Worm (Caenorhabditis elegans) whole organism, L4 larva: Measurements from ENCODE around the gene F17C11.11.

Experiments used
- F49E8.2 ChIP-seq: sonication (generic microtip); optimal IDR thresholded peaks from 2 replicates; lab custom pipeline; 2016; ENCODE audit warnings: missing compliant biosample characterization, mild to moderate bottlenecking, missing genetic modification characterization, borderline replicate concordance
- T26A8.4 ChIP-seq: fragments of 200-800 bp; sonication (Bioruptor generic); IDR thresholded peaks from 2 replicates; pipeline ENCODE4 v1.3.6; 2022; ENCODE audit warnings: missing genetic modification characterization, missing compliant biosample characterization
- Y105C5A.15 ChIP-seq: fragments of 200-800 bp; sonication (Bioruptor generic); IDR thresholded peaks from 2 replicates; pipeline ENCODE4 v1.3.6; 2022; ENCODE audit warnings: missing genetic modification characterization, missing compliant biosample characterization
- ZK546.5 ChIP-seq, 2 experiments: sonication (generic microtip); optimal IDR thresholded peaks; 2 replicates each; lab custom pipeline; 2017; ENCODE audit warnings: missing biosample characterization in 2 of 2, missing genetic modification characterization in 2 of 2
- aha-1 ChIP-seq: fragments of 150-350 bp; peaks from one replicate; lab custom pipeline; 2014; ENCODE audit warnings: missing biosample characterization, missing genetic modification characterization
- arid-1 ChIP-seq: fragments of 200-800 bp; sonication (Bioruptor generic); conservative IDR thresholded peaks from 2 replicates; pipeline ENCODE4 v1.3.6; 2022; ENCODE audit warnings: missing genetic modification reagents, missing genetic modification characterization, missing compliant biosample characterization
- attf-4 ChIP-seq: sonication (generic microtip); optimal IDR thresholded peaks from 3 replicates; lab custom pipeline; 2017; ENCODE audit warnings: missing biosample characterization, missing genetic modification characterization
- ceh-20 ChIP-seq: fragments of 200-800 bp; sonication (Bioruptor generic); IDR thresholded peaks from 2 replicates; pipeline ENCODE4 v1.3.6; 2022; ENCODE audit warnings: missing genetic modification reagents, missing genetic modification characterization, missing compliant biosample characterization
- ceh-32 ChIP-seq: sonication (generic microtip); optimal IDR thresholded peaks from 2 replicates; lab custom pipeline; 2016; ENCODE audit warnings: mild to moderate bottlenecking, missing genetic modification characterization, missing compliant biosample characterization; ENCODE audit not compliant: poor library complexity
- ces-1 ChIP-seq: fragments of 150-350 bp; sonication (generic microtip); optimal IDR thresholded peaks from 4 replicates; lab custom pipeline; 2014; ENCODE audit warnings: missing biosample characterization, missing genetic modification reagents, missing genetic modification characterization
- cey-2 ChIP-seq: sonication (generic microtip); optimal IDR thresholded peaks from 3 replicates; lab custom pipeline; 2017; ENCODE audit warnings: missing genetic modification characterization, mild to moderate bottlenecking, missing compliant biosample characterization, antibody characterized with exemption, borderline replicate concordance; ENCODE audit not compliant: insufficient read depth
- daf-16 ChIP-seq, 3 experiments: sonication (generic microtip); optimal IDR thresholded peaks; 2 replicates each; lab custom pipeline; 2016 to 2017; ENCODE audit warnings: missing genetic modification characterization in 3 of 3, missing genetic modification reagents in 3 of 3, mild to moderate bottlenecking in 2 of 3, missing compliant biosample characterization in 2 of 3, missing biosample characterization in 1 of 3, moderate library complexity in 1 of 3
- dmd-6 ChIP-seq: fragments of 200-800 bp; sonication (Bioruptor generic); IDR thresholded peaks from 2 replicates; pipeline ENCODE4 v1.3.6; 2022; ENCODE audit warnings: missing genetic modification reagents, missing genetic modification characterization, missing compliant biosample characterization
- dmd-8 ChIP-seq: fragments of 200-800 bp; sonication (Bioruptor generic); IDR thresholded peaks from 2 replicates; pipeline ENCODE4 v1.3.6; 2022; ENCODE audit warnings: missing genetic modification characterization, missing compliant biosample characterization
- dve-1 ChIP-seq: sonication (generic microtip); optimal IDR thresholded peaks from 2 replicates; lab custom pipeline; 2017; ENCODE audit warnings: antibody characterized with exemption, mild to moderate bottlenecking, missing genetic modification characterization, missing compliant biosample characterization; ENCODE audit not compliant: insufficient read depth
- fkh-10 ChIP-seq: fragments of 150-350 bp; optimal IDR thresholded peaks from 2 replicates; lab custom pipeline; 2014; ENCODE audit warnings: missing biosample characterization, missing genetic modification reagents, missing genetic modification characterization
- gei-8 ChIP-seq: fragments of 200-800 bp; sonication (Bioruptor generic); optimal IDR thresholded peaks from 2 replicates; lab custom pipeline; 2018; ENCODE audit warnings: mild to moderate bottlenecking, missing genetic modification characterization, missing compliant biosample characterization
- hif-1 ChIP-seq, 2 experiments: sonication (generic microtip); optimal IDR thresholded peaks; 2 replicates each; lab custom pipeline; 2016 to 2017; ENCODE audit warnings: missing compliant biosample characterization in 2 of 2, missing genetic modification characterization in 2 of 2, missing genetic modification reagents in 2 of 2, missing genotype in 2 of 2, mild to moderate bottlenecking in 1 of 2
- hlh-11 ChIP-seq: fragments of 200-800 bp; sonication (Bioruptor generic); optimal IDR thresholded peaks from 2 replicates; lab custom pipeline; 2018; ENCODE audit warnings: mild to moderate bottlenecking, missing genetic modification characterization, missing compliant biosample characterization
- hlh-30 ChIP-seq: sonication (generic microtip); optimal IDR thresholded peaks from 2 replicates; lab custom pipeline; 2017; ENCODE audit warnings: antibody characterized with exemption, mild to moderate bottlenecking, missing genetic modification characterization, missing compliant biosample characterization; ENCODE audit not compliant: insufficient read depth
- lim-7 ChIP-seq: fragments of 200-800 bp; sonication (Bioruptor generic); IDR thresholded peaks from 2 replicates; pipeline ENCODE4 v1.3.6; 2022; ENCODE audit warnings: missing genetic modification characterization, missing compliant biosample characterization
- lin-38 ChIP-seq: fragments of 200-800 bp; sonication (Bioruptor generic); IDR thresholded peaks from 2 replicates; pipeline ENCODE4 v1.3.6; 2022; ENCODE audit warnings: missing genetic modification reagents, missing genetic modification characterization, missing compliant biosample characterization
- lsy-2 ChIP-seq, 2 experiments: fragments of 150-350 bp in 1 of 2; sonication (generic microtip) in 1 of 2; optimal IDR thresholded peaks; 2 replicates each; lab custom pipeline; 2014 to 2017; ENCODE audit warnings: missing biosample characterization in 2 of 2, missing genetic modification characterization in 2 of 2
- mdl-1 ChIP-seq, 2 experiments: fragments of 150-350 bp in 1 of 2; sonication (generic microtip) in 1 of 2; optimal IDR thresholded peaks; 2 replicates each; lab custom pipeline; 2014 to 2017; ENCODE audit warnings: missing biosample characterization in 2 of 2, missing genetic modification characterization in 2 of 2
- mdt-29 ChIP-seq: fragments of 200-800 bp; sonication (Bioruptor generic); IDR thresholded peaks from 2 replicates; pipeline ENCODE4 v1.3.6; 2022; ENCODE audit warnings: missing genetic modification reagents, missing genetic modification characterization, missing compliant biosample characterization
- mep-1 ChIP-seq: fragments of 150-350 bp; sonication (generic microtip); optimal IDR thresholded peaks from 3 replicates; lab custom pipeline; 2014; ENCODE audit warnings: missing biosample characterization, missing genetic modification characterization
- mxl-2 ChIP-seq: fragments of 200-800 bp; sonication (Bioruptor generic); conservative IDR thresholded peaks from 2 replicates; pipeline ENCODE4 v1.3.6; 2022; ENCODE audit warnings: missing genetic modification reagents, missing genetic modification characterization, missing compliant biosample characterization
- nhr-10 ChIP-seq: fragments of 150-350 bp; optimal IDR thresholded peaks from 2 replicates; lab custom pipeline; 2014; ENCODE audit warnings: missing biosample characterization, missing genetic modification characterization
- nhr-11 ChIP-seq: fragments of 150-350 bp; optimal IDR thresholded peaks from 2 replicates; lab custom pipeline; 2014; ENCODE audit warnings: missing biosample characterization, missing genetic modification characterization
- nhr-237 ChIP-seq: sonication (generic microtip); optimal IDR thresholded peaks from 2 replicates; lab custom pipeline; 2017; ENCODE audit warnings: missing biosample characterization, missing genetic modification characterization
- nhr-25 ChIP-seq: sonication (generic microtip); optimal IDR thresholded peaks from 2 replicates; lab custom pipeline; 2017; ENCODE audit warnings: missing genetic modification characterization, mild to moderate bottlenecking, missing compliant biosample characterization, antibody characterized with exemption, moderate library complexity, borderline replicate concordance; ENCODE audit not compliant: insufficient read depth
- nhr-28 ChIP-seq: fragments of 150-350 bp; optimal IDR thresholded peaks from 2 replicates; lab custom pipeline; 2014; ENCODE audit warnings: missing biosample characterization, missing genetic modification characterization
- nhr-42 ChIP-seq: fragments of 200-800 bp; sonication (Bioruptor generic); IDR thresholded peaks from 2 replicates; pipeline ENCODE4 v1.3.6; 2022; ENCODE audit warnings: missing genetic modification characterization, missing compliant biosample characterization
- nhr-6 ChIP-seq: fragments of 150-350 bp; optimal IDR thresholded peaks from 2 replicates; lab custom pipeline; 2014; ENCODE audit warnings: missing biosample characterization, missing genetic modification characterization
- pha-4 ChIP-seq, 2 experiments: fragments of 150-350 bp in 1 of 2; fragments of 200-800 bp in 1 of 2; sonication (Bioruptor generic) in 1 of 2; IDR thresholded peaks in 1 of 2; optimal IDR thresholded peaks in 1 of 2; 2 replicates each; pipeline versions ENCODE4 v1.3.6 to Lab custom; 2014 to 2022; ENCODE audit warnings: missing genetic modification characterization in 2 of 2, missing genetic modification reagents in 2 of 2, missing biosample characterization in 1 of 2, missing compliant biosample characterization in 1 of 2
- php-3 ChIP-seq: fragments of 200-800 bp; sonication (Bioruptor generic); IDR thresholded peaks from 2 replicates; pipeline ENCODE4 v1.3.6; 2022; ENCODE audit warnings: missing genetic modification reagents, missing genetic modification characterization, missing compliant biosample characterization
- spr-3 ChIP-seq: fragments of 200-800 bp; sonication (Bioruptor generic); optimal IDR thresholded peaks from 2 replicates; lab custom pipeline; 2018; ENCODE audit warnings: mild to moderate bottlenecking, missing genetic modification characterization, missing compliant biosample characterization
- tag-97 ChIP-seq: fragments of 200-800 bp; sonication (Bioruptor generic); IDR thresholded peaks from 2 replicates; pipeline ENCODE4 v1.3.6; 2022; ENCODE audit warnings: missing genetic modification characterization, missing compliant biosample characterization
- tra-1 ChIP-seq: fragments of 200-800 bp; sonication (Bioruptor generic); IDR thresholded peaks from 2 replicates; pipeline ENCODE4 v1.3.6; 2022; ENCODE audit warnings: missing genetic modification reagents, missing genetic modification characterization, missing compliant biosample characterization
- unc-62 ChIP-seq, 3 experiments: fragments of 150-350 bp in 1 of 3; sonication (generic microtip); optimal IDR thresholded peaks in 2 of 3; peaks in 1 of 3; 1 replicate in 1 of 3; 2 replicates in 2 of 3; lab custom pipeline; 2014 to 2017; ENCODE audit warnings: missing biosample characterization in 3 of 3, missing genetic modification characterization in 3 of 3, missing genetic modification reagents in 3 of 3, missing genotype in 1 of 3
- zag-1 ChIP-seq: fragments of 150-350 bp; optimal IDR thresholded peaks from 2 replicates; lab custom pipeline; 2014; ENCODE audit warnings: missing biosample characterization, missing genetic modification characterization
- zfp-3 ChIP-seq: fragments of 200-800 bp; sonication (Bioruptor generic); conservative IDR thresholded peaks from 2 replicates; pipeline ENCODE4 v1.3.6; 2022; ENCODE audit warnings: missing genetic modification reagents, missing genetic modification characterization, missing compliant biosample characterization
- ztf-7 ChIP-seq: fragments of 150-350 bp; optimal IDR thresholded peaks from 2 replicates; lab custom pipeline; 2014; ENCODE audit warnings: missing biosample characterization, missing genetic modification characterization

Gene F17C11.11

DNA sequence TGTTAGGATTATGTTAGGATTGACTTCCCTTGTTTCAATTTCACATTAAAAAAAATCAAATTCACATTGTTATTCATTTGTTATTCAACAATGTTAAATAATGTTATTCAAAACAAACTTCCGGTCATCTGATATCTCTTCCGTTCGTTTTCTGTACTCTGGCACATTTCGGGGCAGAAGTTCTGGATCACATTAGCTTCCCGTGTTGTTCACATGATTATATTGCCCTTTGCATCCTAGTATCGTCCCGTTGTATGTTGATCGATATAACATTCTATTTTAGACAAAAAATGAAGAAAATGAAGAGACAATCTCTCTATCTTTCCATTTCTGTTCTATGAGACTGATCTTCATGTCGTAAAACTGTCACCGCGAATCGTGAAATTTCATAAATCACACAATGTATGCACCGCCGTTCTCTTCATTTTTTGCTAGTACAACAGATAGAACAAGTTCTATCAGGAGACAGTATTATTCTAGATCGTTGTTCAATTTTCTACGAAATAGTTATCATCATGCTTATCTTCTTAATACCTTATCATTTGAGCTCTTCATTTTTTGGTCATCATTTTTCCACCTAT lies 1.5 kb upstream of the F17C11.11 start:
- peak in 1 of 2 experiments; percentile 44 for TF ChIP-seq unc-62 (GFP tag; optimal IDR thresholded peaks at IDR 0.05 in 1 of 2; lab: Kevin White, UChicago)
- TF ChIP-seq unc-62 (tag; optimal IDR thresholded peaks at IDR 0.05; lab: Kevin White, UChicago) = no peak
- peak; percentile 96 for TF ChIP-seq mxl-2 (GFP tag; lab: Robert Waterston, UW)
- no peak for TF ChIP-seq mdt-29 (GFP tag; lab: Robert Waterston, UW)
- peak; percentile 46 for TF ChIP-seq dve-1 (tag; lab: Kevin White, UChicago)
- no peak for TF ChIP-seq nhr-25 (tag; lab: Kevin White, UChicago)
- TF ChIP-seq aha-1 (tag; lab: Kevin White, UChicago) = peak; percentile 72
- peak; percentile 32; the same call in 1 of the 2 replicates for TF ChIP-seq ceh-20 (GFP tag; lab: Robert Waterston, UW)
- peak; percentile 84 for TF ChIP-seq php-3 (GFP tag; lab: Robert Waterston, UW)
- no peak for TF ChIP-seq nhr-6 (tag; lab: Kevin White, UChicago)
- TF ChIP-seq hlh-30 (tag; lab: Kevin White, UChicago) = peak; percentile 80
- TF ChIP-seq T26A8.4 (GFP tag; lab: Robert Waterston, UW) = no peak

DNA sequence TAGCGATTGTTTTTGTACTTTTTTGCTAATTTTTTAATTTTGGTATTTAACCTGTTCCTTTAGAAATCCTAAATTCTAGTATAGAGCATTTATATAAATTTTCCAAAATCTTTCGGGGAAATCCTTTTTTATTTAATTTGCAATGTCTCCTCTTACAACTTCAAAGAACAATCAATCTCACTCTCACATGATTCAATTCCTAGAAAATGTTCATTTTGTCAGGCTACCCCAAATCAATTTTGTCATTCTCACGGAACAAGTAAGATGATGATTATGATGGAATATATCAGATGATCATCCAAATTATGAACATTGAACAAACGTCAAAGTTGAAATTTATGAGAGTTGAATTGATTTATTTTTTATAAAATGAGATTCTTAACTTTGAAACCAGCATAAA lies 1.3 kb downstream of the F17C11.11 start:
- TF ChIP-seq hlh-11 (tag; lab: Kevin White, UChicago) (peak; percentile 23), fkh-10 (GFP tag; lab: Kevin White, UChicago) (peak; percentile 95), lsy-2 (tag; optimal IDR thresholded peaks at IDR 0.05; lab: Kevin White, UChicago) (peak in 1 of 2 experiments; percentile 76), dve-1 (tag; lab: Kevin White, UChicago) (peak; percentile 37), ZK546.5 (tag; optimal IDR thresholded peaks at IDR 0.05; lab: Kevin White, UChicago) (no peak), dmd-8 (no peak), T26A8.4 (GFP tag; lab: Robert Waterston, UW) (peak; percentile 32; the same call in 1 of the 2 replicates), ceh-20 (GFP tag; lab: Robert Waterston, UW) (peak; percentile 23; the same call in 1 of the 2 replicates), lim-7 (no peak), mep-1 (tag; lab: Kevin White, UChicago) (peak; percentile 70), zag-1 (tag; lab: Kevin White, UChicago) (no peak), aha-1 (tag; lab: Kevin White, UChicago) (peak; percentile 30), unc-62 (GFP tag; optimal IDR thresholded peaks at IDR 0.05 in 1 of 2; lab: Kevin White, UChicago) (peak in 1 of 2 experiments; percentile 66), unc-62 (tag; optimal IDR thresholded peaks at IDR 0.05; lab: Kevin White, UChicago) (no peak), nhr-237 (tag; lab: Kevin White, UChicago) (no peak), ces-1 (GFP tag; lab: Kevin White, UChicago) (peak; percentile 70), hif-1 (tag; optimal IDR thresholded peaks at IDR 0.05; lab: Kevin White, UChicago) (peak in 1 of 2 experiments; percentile 43), ceh-32 (tag; lab: Kevin White, UChicago) (no peak), nhr-42 (GFP tag; lab: Robert Waterston, UW) (0 out of 2 replicates have a peak, but pooled peaks have one; percentile 16), tra-1 (GFP tag; lab: Robert Waterston, UW) (no peak), nhr-11 (tag; lab: Kevin White, UChicago) (peak; percentile 22), attf-4 (no peak), nhr-10 (tag; lab: Kevin White, UChicago) (no peak), arid-1 (GFP tag; lab: Robert Waterston, UW) (no peak), nhr-28 (peak; percentile 48), pha-4 (GFP tag; IDR thresholded peaks at IDR 0.05; lab: Robert Waterston, UW) (no peak; the same call in 1 of the 2 replicates), pha-4 (tag; optimal IDR thresholded peaks at IDR 0.05; lab: Kevin White, UChicago) (no peak), F49E8.2 (tag; lab: Kevin White, UChicago) (no peak), gei-8 (peak; percentile 43), spr-3 (GFP tag; lab: Kevin White, UChicago) (no peak), cey-2 (tag; lab: Kevin White, UChicago) (no peak), mdl-1 (tag; optimal IDR thresholded peaks at IDR 0.05; lab: Kevin White, UChicago) (peak in 1 of 2 experiments; percentile 29), daf-16 (GFP tag; optimal IDR thresholded peaks at IDR 0.05; lab: Kevin White, UChicago) (no peak), daf-16 (tag; optimal IDR thresholded peaks at IDR 0.05; lab: Kevin White, UChicago) (peak; percentile 22), Y105C5A.15 (GFP tag; lab: Robert Waterston, UW) (no peak), hlh-30 (tag; lab: Kevin White, UChicago) (peak; percentile 85), mdt-29 (GFP tag; lab: Robert Waterston, UW) (peak; percentile 31; the same call in 1 of the 2 replicates), tag-97 (GFP tag; lab: Robert Waterston, UW) (no peak), lin-38 (0 out of 2 replicates have a peak, but pooled peaks have one; percentile 23), ztf-7 (peak; percentile 93), dmd-6 (peak; percentile 65), zfp-3 (GFP tag; lab: Robert Waterston, UW) (no peak)
